Fruit fly (Drosophila melanogaster): ENCODE measurements around the gene CG11498.
A peak's percentile ranks its signal among the peaks of the same experiment; 100 is the strongest.

The CG11498 gene

DNA sequence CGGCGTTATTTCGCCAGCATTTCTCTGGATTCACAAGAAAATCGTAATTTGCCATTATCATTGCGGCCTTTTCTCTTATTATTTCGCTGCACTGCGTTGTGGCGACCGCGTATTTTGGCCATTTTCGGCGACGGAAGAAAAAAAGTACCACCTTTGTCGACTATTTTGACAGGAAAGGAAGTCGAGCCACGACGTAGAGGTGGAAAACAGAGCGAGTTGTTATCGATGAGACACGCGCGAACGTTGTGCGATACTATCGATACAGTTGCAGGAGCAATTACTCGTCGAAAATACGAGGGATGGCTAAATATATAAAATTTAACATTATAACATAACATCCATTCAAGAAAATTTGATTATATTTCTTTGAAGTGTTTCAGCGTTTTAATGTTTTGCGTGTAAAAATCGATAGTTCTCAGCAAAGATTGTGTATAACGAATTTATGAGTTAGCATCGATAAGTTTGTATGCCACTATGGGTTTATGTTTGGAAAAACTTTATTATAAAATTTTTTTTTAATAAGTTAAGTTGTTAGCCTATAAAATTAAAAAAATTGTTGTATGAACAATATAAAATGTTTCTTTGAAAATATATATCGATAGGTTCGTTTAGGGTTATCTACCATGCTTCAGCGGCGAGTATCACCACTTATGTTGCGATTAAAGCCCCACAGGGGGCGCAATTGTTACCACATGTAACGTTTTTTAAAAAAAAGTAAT, 48.7 kb upstream of the CG11498 start, which contains the start of gene RpS7 (continued):
- TF ChIP-seq Doc3 (GFP tag; IDR thresholded peaks at IDR 0.05; ENCODE audit: partially characterized antibody) (peak; percentile 98), CG12219 (GFP tag; optimal IDR thresholded peaks at IDR 0.05) (peak; percentile 71), B-H1 (GFP tag; IDR thresholded peaks at IDR 0.05) (peak; percentile 45; the same call in 2 of the 3 replicates), Mes4 (GFP tag; optimal IDR thresholded peaks at IDR 0.05) (peak; percentile 82), CG4282 (GFP tag; optimal IDR thresholded peaks at IDR 0.05) (no peak), onecut (GFP tag; IDR thresholded peaks at IDR 0.05) (peak; percentile 80), pzg (GFP tag; optimal IDR thresholded peaks at IDR 0.05) (peak; percentile 54), ham (GFP tag; IDR thresholded peaks at IDR 0.05) (peak; percentile 66; the same call in 1 of the 2 replicates), CG11456 (GFP tag; IDR thresholded peaks at IDR 0.05) (peak; percentile 91), E2f2 (GFP tag; IDR thresholded peaks at IDR 0.05) (peak; percentile 44; the same call in 1 of the 2 replicates), CG9932 (GFP tag; IDR thresholded peaks at IDR 0.05) (peak; percentile 86), ase (GFP tag; IDR thresholded peaks at IDR 0.05) (peak; percentile 83), toy (GFP tag; IDR thresholded peaks at IDR 0.05) (0 out of 2 replicates have a peak, but pooled peaks have one; percentile 33), Side (GFP tag; optimal IDR thresholded peaks at IDR 0.05) (peak; percentile 51), pros (GFP tag; optimal IDR thresholded peaks at IDR 0.05) (peak; percentile 33), CG11093 (GFP tag; IDR thresholded peaks at IDR 0.05) (peak; percentile 53; the same call in 2 of the 3 replicates), CTCF (GFP tag; optimal IDR thresholded peaks at IDR 0.05) (peak; percentile 92), jigr1 (GFP tag; IDR thresholded peaks at IDR 0.05) (no peak), CG4328 (GFP tag; optimal IDR thresholded peaks at IDR 0.05) (peak; percentile 76), CG14050 (GFP tag; IDR thresholded peaks at IDR 0.05) (peak; percentile 69), CoRest (tag; optimal IDR thresholded peaks at IDR 0.05) (peak; percentile 63), YL-1 (GFP tag; optimal IDR thresholded peaks at IDR 0.05) (peak; percentile 83), CG1832 (GFP tag; optimal IDR thresholded peaks at IDR 0.05) (no peak), nau (GFP tag; optimal IDR thresholded peaks at IDR 0.05) (peak; percentile 81), caup (GFP tag; optimal IDR thresholded peaks at IDR 0.05; ENCODE audit: severe bottlenecking) (peak; percentile 86), CG6854 (GFP tag; optimal IDR thresholded peaks at IDR 0.05) (peak; percentile 76), eyg (GFP tag; optimal IDR thresholded peaks at IDR 0.05) (peak; percentile 37), sens-2 (GFP tag; IDR thresholded peaks at IDR 0.05) (peak; percentile 81), crp (GFP tag; optimal IDR thresholded peaks at IDR 0.05) (peak in 1 of 2 experiments; percentile 35), cwo (GFP tag; optimal IDR thresholded peaks at IDR 0.05) (peak; percentile 32), Drgx (GFP tag; IDR thresholded peaks at IDR 0.05) (peak; percentile 53), al (GFP tag; IDR thresholded peaks at IDR 0.05) (no peak; the same call in 1 of the 2 replicates), fd102C (GFP tag; optimal IDR thresholded peaks at IDR 0.05) (peak; percentile 63), seq (GFP tag; IDR thresholded peaks at IDR 0.05) (peak; percentile 50), corto (GFP tag; optimal IDR thresholded peaks at IDR 0.05) (no peak), insv (GFP tag; optimal IDR thresholded peaks at IDR 0.05) (peak in 1 of 2 experiments; percentile 50), vvl (GFP tag; IDR thresholded peaks at IDR 0.05) (peak; percentile 80), CG17186 (GFP tag; optimal IDR thresholded peaks at IDR 0.05) (peak; percentile 67), CG12071 (GFP tag; optimal IDR thresholded peaks at IDR 0.05) (peak; percentile 85), CG3281 (GFP tag; optimal IDR thresholded peaks at IDR 0.05) (peak; percentile 83), her (GFP tag; optimal IDR thresholded peaks at IDR 0.05) (peak; percentile 96), prd (optimal IDR thresholded peaks at IDR 0.05) (no peak), prd (GFP tag; IDR thresholded peaks at IDR 0.05) (peak; percentile 44; the same call in 1 of the 3 replicates), D (optimal IDR thresholded peaks at IDR 0.05) (no peak), D (GFP tag; optimal IDR thresholded peaks at IDR 0.05) (peak; percentile 46), sna (GFP tag; IDR thresholded peaks at IDR 0.05; ENCODE audit: partially characterized antibody) (peak; percentile 99), CG12659 (GFP tag; optimal IDR thresholded peaks at IDR 0.05) (peak; percentile 70), Optix (GFP tag; IDR thresholded peaks at IDR 0.05) (peak; percentile 69; the same call in 2 of the 3 replicates), CG3407 (GFP tag; optimal IDR thresholded peaks at IDR 0.05) (peak; percentile 68), CG30403 (GFP tag; optimal IDR thresholded peaks at IDR 0.05) (peak; percentile 61)
